In genomic region chrV:9563585-9563984, ce11 we compare ENCODE assay signal across 6 worm cellular contexts.
TF ChIP-seq lines count a peak whose summit lies in the region.

No protein-coding gene starts in this region.

TF ChIP-seq in whole organism, L1 larva, 84 proteins besides CTCF, POLR2A, EP300 and RAD21:
- peak; percentile 61 for TF ChIP-seq dsc-1 (tag; optimal IDR thresholded peaks at IDR 0.05; lab: Kevin White, UChicago)
- TF ChIP-seq fkh-10 (GFP tag; optimal IDR thresholded peaks at IDR 0.05; lab: Kevin White, UChicago): peak; percentile 84
- no peak for TF ChIP-seq blmp-1 (tag; optimal IDR thresholded peaks at IDR 0.05; lab: Kevin White, UChicago)
- TF ChIP-seq fkh-8 (tag; optimal IDR thresholded peaks at IDR 0.05; lab: Kevin White, UChicago): peak; percentile 29
- no peak for TF ChIP-seq ceh-88 (GFP tag; IDR thresholded peaks at IDR 0.05; lab: Robert Waterston, UW)
- peak; percentile 37 for TF ChIP-seq lin-14 (GFP tag; optimal IDR thresholded peaks at IDR 0.05; lab: Kevin White, UChicago)

TF ChIP-seq in whole organism, L2 larva, 48 proteins besides CTCF, POLR2A, EP300 and RAD21:
- TF ChIP-seq sma-9 (GFP tag; optimal IDR thresholded peaks at IDR 0.05; lab: Kevin White, UChicago): peak; percentile 19
- TF ChIP-seq sma-9 (tag; optimal IDR thresholded peaks at IDR 0.05; lab: Kevin White, UChicago): no peak
- no peak for TF ChIP-seq ztf-1 (GFP tag; conservative IDR thresholded peaks at IDR 0.05; lab: Robert Waterston, UW)
- no peak for TF ChIP-seq nhr-11 (tag; optimal IDR thresholded peaks at IDR 0.05; lab: Kevin White, UChicago)
- peak; percentile 18 for TF ChIP-seq C34F6.9 (tag; optimal IDR thresholded peaks at IDR 0.05; lab: Kevin White, UChicago)
- no peak for TF ChIP-seq nhr-129 (tag; optimal IDR thresholded peaks at IDR 0.05; lab: Kevin White, UChicago)
- TF ChIP-seq unc-62 (GFP tag; optimal IDR thresholded peaks at IDR 0.05; lab: Kevin White, UChicago): no peak

TF ChIP-seq in whole organism, L3 larva, 47 proteins besides CTCF, POLR2A, EP300 and RAD21:
- TF ChIP-seq nfya-1 (tag; optimal IDR thresholded peaks at IDR 0.05; lab: Kevin White, UChicago; ENCODE audit: insufficient read depth): peak; percentile 25
- TF ChIP-seq R02D3.7 (tag; optimal IDR thresholded peaks at IDR 0.05; lab: Kevin White, UChicago): no peak
- TF ChIP-seq fkh-10 (GFP tag; optimal IDR thresholded peaks at IDR 0.05; lab: Kevin White, UChicago): peak; percentile 66

TF ChIP-seq in whole organism, L4 larva, 104 proteins besides CTCF, POLR2A, EP300 and RAD21:
- TF ChIP-seq fkh-10 (GFP tag; optimal IDR thresholded peaks at IDR 0.05; lab: Kevin White, UChicago) (peak; percentile 34), Y105C5A.15 (GFP tag; IDR thresholded peaks at IDR 0.05; lab: Robert Waterston, UW) (no peak), zip-2 (tag; optimal IDR thresholded peaks at IDR 0.05; lab: Kevin White, UChicago) (no peak), unc-39 (tag; optimal IDR thresholded peaks at IDR 0.05; lab: Kevin White, UChicago) (no peak), nhr-102 (tag; optimal IDR thresholded peaks at IDR 0.05; lab: Kevin White, UChicago) (no peak), mes-2 (tag; optimal IDR thresholded peaks at IDR 0.05; lab: Kevin White, UChicago; ENCODE audit: poor library complexity, severe bottlenecking) (no peak), ctbp-1 (GFP tag; IDR thresholded peaks at IDR 0.05; lab: Robert Waterston, UW) (0 out of 2 replicates have a peak, but pooled peaks have one; percentile 35), F10B5.3 (tag; optimal IDR thresholded peaks at IDR 0.05; lab: Kevin White, UChicago) (no peak), ztf-11 (tag; optimal IDR thresholded peaks at IDR 0.05; lab: Kevin White, UChicago) (no peak), ceh-62 (tag; optimal IDR thresholded peaks at IDR 0.05; lab: Kevin White, UChicago) (no peak), unc-62 (GFP tag; optimal IDR thresholded peaks at IDR 0.05 in 1 of 2; lab: Kevin White, UChicago) (peak in 1 of 2 experiments; percentile 82), unc-62 (tag; optimal IDR thresholded peaks at IDR 0.05; lab: Kevin White, UChicago) (no peak), ces-1 (GFP tag; optimal IDR thresholded peaks at IDR 0.05; lab: Kevin White, UChicago) (no peak), nhr-48 (tag; optimal IDR thresholded peaks at IDR 0.05; lab: Kevin White, UChicago) (no peak), nhr-111 (GFP tag; optimal IDR thresholded peaks at IDR 0.05; lab: Kevin White, UChicago) (no peak)
TF ChIP-seq in whole organism, L4 larva: peak in this region for 3.

TF ChIP-seq in whole organism, mixed stage, embryonic, 35 proteins besides CTCF, POLR2A, EP300 and RAD21:
- TF ChIP-seq hlh-1 (tag; optimal IDR thresholded peaks at IDR 0.05; lab: Kevin White, UChicago) (no peak), zip-8 (tag; optimal IDR thresholded peaks at IDR 0.05; lab: Kevin White, UChicago) (peak; percentile 50), elt-1 (tag; optimal IDR thresholded peaks at IDR 0.05; lab: Kevin White, UChicago; ENCODE audit: borderline replicate concordance, insufficient read depth) (no peak), bed-3 (GFP tag; optimal IDR thresholded peaks at IDR 0.05; lab: Kevin White, UChicago) (no peak), flh-1 (GFP tag; optimal IDR thresholded peaks at IDR 0.05; lab: Kevin White, UChicago) (no peak), drap-1 (GFP tag; optimal IDR thresholded peaks at IDR 0.05; lab: Kevin White, UChicago) (no peak)

TF ChIP-seq in whole organism, young adult, 124 proteins besides CTCF, POLR2A, EP300 and RAD21:
- TF ChIP-seq atf-7 (tag; optimal IDR thresholded peaks at IDR 0.05; lab: Kevin White, UChicago) (peak; percentile 7), aptf-3 (GFP tag; IDR thresholded peaks at IDR 0.05; lab: Robert Waterston, UW) (no peak), him-1 (tag; optimal IDR thresholded peaks at IDR 0.05; lab: Kevin White, UChicago) (no peak)
TF ChIP-seq in whole organism, young adult: peak in this region for 1.
